Fruit fly (Drosophila melanogaster) whole organism, embryonic: ENCODE results near the gene CG32819.
"Not testable (repeated sequence)": the region's sequence is repeated elsewhere in the genome, so short reads cannot be mapped to it uniquely, and the experiment has no call there.

ENCODE experiments used
- Atf6 ChIP-seq: fragments of 200-800 bp; sonication (Bioruptor generic); IDR thresholded peaks from 2 replicates; pipeline ENCODE4 v1.3.6; 2022; ENCODE audit warnings: missing biosample characterization, missing genetic modification characterization
- CG10959 ChIP-seq: fragments of 200-800 bp; sonication (Bioruptor generic); IDR thresholded peaks from 2 replicates; pipeline ENCODE4 v1.3.6; 2022; ENCODE audit warnings: missing biosample characterization, missing genetic modification characterization
- CG13123 ChIP-seq: fragments of 200-800 bp; sonication (Bioruptor generic); optimal IDR thresholded peaks from 2 replicates; lab custom pipeline; 2016; ENCODE audit warnings: missing biosample characterization, missing genetic modification characterization
- CG17912 ChIP-seq: fragments of 200-800 bp; sonication (Bioruptor generic); optimal IDR thresholded peaks from 2 replicates; lab custom pipeline; 2018; ENCODE audit warnings: missing biosample characterization, mild to moderate bottlenecking, missing genetic modification characterization
- CG18262 ChIP-seq: fragments of 200-800 bp; optimal IDR thresholded peaks from 3 replicates; lab custom pipeline; 2019; ENCODE audit warnings: missing biosample characterization, mild to moderate bottlenecking, missing genetic modification characterization, moderate library complexity
- CG2199 ChIP-seq: fragments of 200-800 bp; sonication (Bioruptor generic); IDR thresholded peaks from 3 replicates; pipeline ENCODE4 v1.3.6; 2022; ENCODE audit warnings: missing biosample characterization, missing genetic modification characterization
- CG3065 ChIP-seq: fragments of 200-800 bp; sonication (Bioruptor generic); optimal IDR thresholded peaks from 2 replicates; lab custom pipeline; 2016; ENCODE audit warnings: missing biosample characterization, missing genetic modification characterization
- CG3407 ChIP-seq: fragments of 200-800 bp; sonication (Bioruptor generic); optimal IDR thresholded peaks from 2 replicates; lab custom pipeline; 2018; ENCODE audit warnings: missing biosample characterization, mild to moderate bottlenecking, missing genetic modification characterization
- CG7963 ChIP-seq: fragments of 200-800 bp; sonication (Bioruptor generic); IDR thresholded peaks from 3 replicates; pipeline ENCODE4 v1.3.6; 2022; ENCODE audit warnings: missing biosample characterization, missing genetic modification characterization; ENCODE audit not compliant: partially characterized antibody
- CG8944 ChIP-seq: fragments of 200-800 bp; sonication (Bioruptor generic); optimal IDR thresholded peaks from 3 replicates; lab custom pipeline; 2016; ENCODE audit warnings: missing biosample characterization, missing genetic modification characterization
- CG9437 ChIP-seq: fragments of 200-800 bp; sonication (Bioruptor generic); optimal IDR thresholded peaks from 2 replicates; lab custom pipeline; 2018; ENCODE audit warnings: missing biosample characterization, mild to moderate bottlenecking, missing genetic modification characterization
- Dad ChIP-seq: fragments of 200-800 bp; sonication (Bioruptor generic); optimal IDR thresholded peaks from 3 replicates; lab custom pipeline; 2016; ENCODE audit warnings: missing biosample characterization, missing genetic modification characterization
- Dfd ChIP-seq, 2 experiments: fragments of >200 bp; optimal IDR thresholded peaks; 2 replicates each; lab custom pipeline; 2017; ENCODE audit warnings: missing biosample characterization in 2 of 2, missing genetic modification characterization in 2 of 2
- Drgx ChIP-seq: fragments of 200-800 bp; sonication (Bioruptor generic); IDR thresholded peaks from 2 replicates; pipeline ENCODE4 v1.3.6; 2022; ENCODE audit warnings: missing biosample characterization, missing genetic modification characterization
- HLHmδ ChIP-seq: fragments of 200-800 bp; sonication (Bioruptor generic); optimal IDR thresholded peaks from 2 replicates; lab custom pipeline; 2018; ENCODE audit warnings: missing biosample characterization, mild to moderate bottlenecking, missing genetic modification characterization, moderate library complexity
- Hey ChIP-seq: fragments of 200-800 bp; sonication (Bioruptor generic); optimal IDR thresholded peaks from 3 replicates; lab custom pipeline; 2018; ENCODE audit warnings: missing biosample characterization, mild to moderate bottlenecking, missing genetic modification characterization
- MBD-R2 ChIP-seq: fragments of 200-800 bp; sonication (Bioruptor generic); IDR thresholded peaks from 2 replicates; pipeline ENCODE4 v1.3.6; 2022; ENCODE audit warnings: missing biosample characterization, missing genetic modification characterization
- NC2α ChIP-seq: fragments of 200-800 bp; sonication (Bioruptor generic); optimal IDR thresholded peaks from 2 replicates; lab custom pipeline; 2016; ENCODE audit warnings: missing biosample characterization, missing genetic modification characterization
- Ptx1 ChIP-seq: fragments of 200-800 bp; sonication (Bioruptor generic); IDR thresholded peaks from 2 replicates; pipeline ENCODE4 v1.3.6; 2022; ENCODE audit warnings: missing biosample characterization, missing genetic modification characterization
- Rfx ChIP-seq: fragments of 200-800 bp; sonication (Bioruptor generic); IDR thresholded peaks from 2 replicates; pipeline ENCODE4 v1.3.6; 2022; ENCODE audit warnings: missing biosample characterization, missing genetic modification characterization
- Stat92E ChIP-seq, 3 experiments: fragments of >200 bp in 2 of 3; fragments of 200-800 bp in 1 of 3; sonication (Bioruptor generic) in 1 of 3; optimal IDR thresholded peaks; 2 replicates each; lab custom pipeline; 2017 to 2019; ENCODE audit warnings: missing biosample characterization in 3 of 3, missing genetic modification characterization in 3 of 3, mild to moderate bottlenecking in 1 of 3, moderate library complexity in 1 of 3
- TFAM ChIP-seq: fragments of 200-800 bp; sonication (Bioruptor generic); optimal IDR thresholded peaks from 2 replicates; lab custom pipeline; 2017; ENCODE audit warnings: missing biosample characterization, missing genetic modification characterization, inconsistent platforms
- Xrp1 ChIP-seq: fragments of 200-800 bp; sonication (Bioruptor generic); IDR thresholded peaks from 2 replicates; pipeline ENCODE4 v1.3.6; 2022; ENCODE audit warnings: missing biosample characterization, missing genetic modification characterization
- al ChIP-seq: fragments of 200-800 bp; sonication (Bioruptor generic); IDR thresholded peaks from 2 replicates; pipeline ENCODE4 v1.3.6; 2022; ENCODE audit warnings: missing biosample characterization, missing genetic modification characterization
- bigmax ChIP-seq: fragments of 200-800 bp; sonication (Bioruptor generic); optimal IDR thresholded peaks from 2 replicates; lab custom pipeline; 2018; ENCODE audit warnings: missing biosample characterization, mild to moderate bottlenecking, missing genetic modification characterization
- fd3F ChIP-seq: fragments of 200-800 bp; sonication (Bioruptor generic); optimal IDR thresholded peaks from 2 replicates; lab custom pipeline; 2018; ENCODE audit warnings: missing biosample characterization, mild to moderate bottlenecking, missing genetic modification characterization, moderate library complexity
- fd64A ChIP-seq: fragments of 200-800 bp; sonication (Bioruptor generic); optimal IDR thresholded peaks from 3 replicates; lab custom pipeline; 2018; ENCODE audit warnings: missing biosample characterization, mild to moderate bottlenecking, missing genetic modification characterization
- gro ChIP-seq: fragments of 200-800 bp; sonication (Bioruptor generic); optimal IDR thresholded peaks from 2 replicates; lab custom pipeline; 2016; ENCODE audit warnings: missing biosample characterization, missing genetic modification characterization
- hkb ChIP-seq, 2 experiments: fragments of 200-800 bp in 1 of 2; fragments of >200 bp in 1 of 2; sonication (Bioruptor generic) in 1 of 2; IDR thresholded peaks in 1 of 2; optimal IDR thresholded peaks in 1 of 2; 2 replicates each; pipeline versions ENCODE4 v1.3.6 to Lab custom; 2017 to 2022; ENCODE audit warnings: missing biosample characterization in 1 of 2, missing genetic modification characterization in 1 of 2
- inv ChIP-seq: fragments of 200-800 bp; sonication (Bioruptor generic); IDR thresholded peaks from 2 replicates; pipeline ENCODE4 v1.3.6; 2022; ENCODE audit warnings: missing biosample characterization, missing genetic modification characterization; ENCODE audit not compliant: partially characterized antibody
- jigr1 ChIP-seq: fragments of 200-800 bp; sonication (Bioruptor generic); IDR thresholded peaks from 3 replicates; pipeline ENCODE4 v1.3.6; 2022; ENCODE audit warnings: missing biosample characterization, missing genetic modification characterization
- pfk ChIP-seq: fragments of 200-800 bp; sonication (Bioruptor generic); optimal IDR thresholded peaks from 2 replicates; lab custom pipeline; 2018; ENCODE audit warnings: missing biosample characterization, mild to moderate bottlenecking, missing genetic modification characterization, moderate library complexity
- prd ChIP-seq, 3 experiments: fragments of >200 bp in 2 of 3; fragments of 200-800 bp in 1 of 3; sonication (Bioruptor generic) in 1 of 3; optimal IDR thresholded peaks in 2 of 3; IDR thresholded peaks in 1 of 3; 2 replicates in 2 of 3; 3 replicates in 1 of 3; pipeline versions ENCODE4 v1.3.6 to Lab custom; 2017 to 2022; ENCODE audit warnings: missing biosample characterization in 1 of 3, missing genetic modification characterization in 1 of 3
- schlank ChIP-seq: fragments of 200-800 bp; sonication (Bioruptor generic); optimal IDR thresholded peaks from 2 replicates; lab custom pipeline; 2018; ENCODE audit warnings: missing biosample characterization, mild to moderate bottlenecking, missing genetic modification characterization
- slou ChIP-seq: fragments of 200-800 bp; sonication (Bioruptor generic); optimal IDR thresholded peaks from 3 replicates; lab custom pipeline; 2016; ENCODE audit warnings: missing biosample characterization, missing genetic modification characterization
- sob ChIP-seq: fragments of 200-800 bp; sonication (Bioruptor generic); IDR thresholded peaks from 2 replicates; pipeline ENCODE4 v1.3.6; 2022; ENCODE audit warnings: missing biosample characterization, missing genetic modification characterization
- tin ChIP-seq: fragments of 200-800 bp; sonication (Bioruptor generic); optimal IDR thresholded peaks from 3 replicates; lab custom pipeline; 2016; ENCODE audit warnings: missing biosample characterization, missing genetic modification characterization
- unc-4 ChIP-seq: fragments of 200-800 bp; sonication (Bioruptor generic); IDR thresholded peaks from 2 replicates; pipeline ENCODE4 v1.3.6; 2022; ENCODE audit warnings: missing biosample characterization, missing genetic modification characterization; ENCODE audit not compliant: partially characterized antibody
- vvl ChIP-seq: fragments of 200-800 bp; sonication (Bioruptor generic); IDR thresholded peaks from 2 replicates; pipeline ENCODE4 v1.3.6; 2022; ENCODE audit warnings: missing biosample characterization, missing genetic modification characterization
- wor ChIP-seq: fragments of 200-800 bp; sonication (Bioruptor generic); IDR thresholded peaks from 2 replicates; pipeline ENCODE4 v1.3.6; 2022; ENCODE audit warnings: missing biosample characterization, missing genetic modification characterization
- zen2 ChIP-seq: fragments of 200-800 bp; sonication (Bioruptor generic); IDR thresholded peaks from 3 replicates; pipeline ENCODE4 v1.3.6; 2022; ENCODE audit warnings: missing biosample characterization, missing genetic modification characterization; ENCODE audit not compliant: partially characterized antibody

The CG32819 gene

DNA sequence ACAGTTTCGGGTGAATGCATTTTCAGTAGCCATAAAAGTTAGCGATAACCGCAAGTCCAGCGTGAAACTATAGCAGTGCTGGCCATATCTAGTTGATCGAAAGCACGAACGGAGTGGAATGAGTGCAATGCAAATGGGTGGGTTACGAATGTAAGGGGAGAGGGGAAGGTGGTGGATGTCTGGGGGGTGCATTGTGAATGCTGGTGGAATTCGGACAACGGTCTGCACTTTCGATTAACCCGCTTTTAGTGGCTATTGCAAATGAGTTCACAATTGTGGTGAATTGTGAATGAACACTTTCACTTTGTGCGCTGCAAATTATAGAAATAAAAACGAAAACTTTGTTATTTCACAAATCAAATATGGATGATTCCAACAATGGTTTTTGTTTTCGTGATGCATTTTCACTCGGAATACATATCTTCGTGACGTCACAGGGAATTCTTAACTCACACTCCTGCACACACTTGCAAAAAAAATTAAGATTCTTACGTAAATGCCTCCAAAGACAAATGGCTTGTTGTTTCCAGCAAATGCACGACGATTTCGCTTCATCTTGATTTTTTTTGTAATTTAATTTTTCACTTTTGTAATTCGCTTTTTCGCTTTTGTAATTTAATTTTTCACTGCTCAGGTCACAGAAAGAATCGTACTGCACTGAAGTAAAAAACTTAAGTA is 8.7 kb upstream of the CG32819 start, which contains the start of gene DIP1 (continued):
- TF ChIP-seq fd3F = no peak
- no peak for TF ChIP-seq CG10959 (GFP tag; lab: Robert Waterston, UW)
- no peak for TF ChIP-seq zen2 (GFP tag; lab: Robert Waterston, UW)
- TF ChIP-seq CG18262 (tag; lab: Kevin White, UChicago) = peak; percentile 16
- no peak for TF ChIP-seq CG9437 (GFP tag; lab: Kevin White, UChicago)
- TF ChIP-seq HLHmδ (GFP tag; lab: Kevin White, UChicago) = no peak
- TF ChIP-seq CG3407 = no peak
- TF ChIP-seq pfk = no peak
- no peak for TF ChIP-seq inv (GFP tag; lab: Robert Waterston, UW)
- no peak for TF ChIP-seq TFAM (GFP tag; lab: Kevin White, UChicago)
- no peak for TF ChIP-seq Dfd (GFP tag; optimal IDR thresholded peaks at IDR 0.05; lab: Kevin White, UChicago)
- TF ChIP-seq fd64A (GFP tag; lab: Kevin White, UChicago) = no peak
- TF ChIP-seq schlank (tag; lab: Kevin White, UChicago) = no peak
- no peak; the same call in 1 of the 2 replicates for TF ChIP-seq Atf6 (GFP tag; lab: Robert Waterston, UW)
- no peak for TF ChIP-seq Stat92E (GFP tag; optimal IDR thresholded peaks at IDR 0.05; lab: Kevin White, UChicago)
- TF ChIP-seq CG17912 (GFP tag; lab: Kevin White, UChicago) = no peak
- TF ChIP-seq jigr1 (GFP tag; lab: Robert Waterston, UW) = no peak
- peak; percentile 56; the same call in 1 of the 2 replicates for TF ChIP-seq vvl (GFP tag; lab: Robert Waterston, UW)
- peak; percentile 50 for TF ChIP-seq gro (GFP tag; lab: Kevin White, UChicago)
- TF ChIP-seq wor (GFP tag; lab: Robert Waterston, UW) = no peak
- no peak for TF ChIP-seq CG3065 (GFP tag; lab: Kevin White, UChicago)
- TF ChIP-seq tin (GFP tag; lab: Kevin White, UChicago) = no peak
- no peak for TF ChIP-seq Hey (tag; lab: Kevin White, UChicago)
- no peak for TF ChIP-seq unc-4 (GFP tag; lab: Robert Waterston, UW)
- no peak for TF ChIP-seq Dad (GFP tag; lab: Kevin White, UChicago)
- no peak for TF ChIP-seq slou
- no peak for TF ChIP-seq CG13123 (GFP tag; lab: Kevin White, UChicago)
- no peak for TF ChIP-seq NC2α (GFP tag; lab: Kevin White, UChicago)
- TF ChIP-seq CG8944 (GFP tag; lab: Kevin White, UChicago) = no peak
- TF ChIP-seq bigmax (GFP tag; lab: Kevin White, UChicago) = no peak
- TF ChIP-seq CG7963 (GFP tag; lab: Robert Waterston, UW) = no peak
- TF ChIP-seq, all 482 proteins: peak for 99

DNA sequence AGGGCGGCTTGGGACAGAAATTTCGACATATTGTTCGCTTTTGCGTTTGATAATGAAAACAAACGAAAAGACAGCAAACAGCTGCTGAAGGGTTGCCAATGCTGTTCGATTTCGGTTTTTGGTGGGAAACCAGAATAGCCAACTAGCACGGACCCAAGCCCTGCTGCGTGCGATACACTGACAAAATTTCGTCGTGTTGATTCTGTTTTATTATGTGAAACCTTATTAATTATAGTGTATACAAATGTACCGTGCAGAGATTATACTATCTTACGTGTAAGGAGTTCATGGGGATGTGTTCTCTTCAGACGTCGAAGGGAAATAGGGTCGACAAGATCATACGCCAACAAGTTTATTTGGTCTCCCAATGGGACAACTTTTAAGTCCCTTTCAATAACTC is 2.7 kb upstream of the CG32819 start, which contains the start of gene CG32500:
Gene CG32500, minus strand, starts transcription at position 110 of the 400 bp plus-strand sequence.
- peak; percentile 57 for TF ChIP-seq Rfx
- TF ChIP-seq Xrp1 = 0 out of 2 replicates have a peak, but pooled peaks have one; percentile 7
- TF ChIP-seq hkb, prd (optimal IDR thresholded peaks at IDR 0.05; lab: Kevin White, UChicago): not testable (repeated sequence)
- TF ChIP-seq hkb (GFP tag; IDR thresholded peaks at IDR 0.05; lab: Robert Waterston, UW) = 0 out of 2 replicates have a peak, but pooled peaks have one; percentile 17
- 0 out of 2 replicates have a peak, but pooled peaks have one; percentile 9 for TF ChIP-seq vvl (GFP tag; lab: Robert Waterston, UW)
- TF ChIP-seq Drgx (GFP tag; lab: Robert Waterston, UW) = 0 out of 2 replicates have a peak, but pooled peaks have one; percentile 13
- TF ChIP-seq al (GFP tag; lab: Robert Waterston, UW) = peak; percentile 28; the same call in 1 of the 2 replicates
- peak; percentile 78 for TF ChIP-seq MBD-R2
- peak; percentile 38; the same call in 1 of the 2 replicates for TF ChIP-seq Ptx1 (GFP tag; lab: Robert Waterston, UW)
- 0 out of 2 replicates have a peak, but pooled peaks have one; percentile 26 for TF ChIP-seq sob (GFP tag; lab: Robert Waterston, UW)
- TF ChIP-seq CG2199 (GFP tag; lab: Robert Waterston, UW) = peak; percentile 22; the same call in 1 of the 3 replicates
- peak; percentile 46; the same call in 1 of the 3 replicates for TF ChIP-seq prd (GFP tag; IDR thresholded peaks at IDR 0.05; lab: Robert Waterston, UW)
